Worm (Caenorhabditis elegans) whole organism, L1 larva: Measurements from ENCODE around the gene ubc-20.
A peak's percentile ranks its signal among the peaks of the same experiment; 100 is the strongest.

Experiments
- C16A3.4 ChIP-seq: fragments of 150-350 bp; optimal IDR thresholded peaks from 2 replicates; lab custom pipeline; 2014; ENCODE audit warnings: missing biosample characterization, missing genetic modification characterization
- F16B12.6 ChIP-seq: fragments of 150-350 bp; optimal IDR thresholded peaks from 2 replicates; lab custom pipeline; 2014; ENCODE audit warnings: missing biosample characterization, missing genetic modification characterization
- alr-1 ChIP-seq: fragments of 200-800 bp; sonication (Bioruptor generic); optimal IDR thresholded peaks from 2 replicates; lab custom pipeline; 2018; ENCODE audit warnings: borderline replicate concordance, mild to moderate bottlenecking, missing genetic modification characterization, missing compliant biosample characterization
- aly-2 ChIP-seq: fragments of 150-350 bp; optimal IDR thresholded peaks from 2 replicates; lab custom pipeline; 2014; ENCODE audit warnings: missing biosample characterization, missing genetic modification characterization
- ama-1 ChIP-seq: fragments of 150-350 bp; optimal IDR thresholded peaks from 2 replicates; lab custom pipeline; 2014
- ceh-8 ChIP-seq: fragments of 200-800 bp; sonication (Bioruptor generic); optimal IDR thresholded peaks from 2 replicates; lab custom pipeline; 2018; ENCODE audit warnings: mild to moderate bottlenecking, missing genetic modification characterization, moderate library complexity, missing compliant biosample characterization
- ceh-82 ChIP-seq, 3 experiments: fragments of 150-350 bp in 1 of 3; sonication (generic microtip) in 2 of 3; optimal IDR thresholded peaks; 2 replicates each; lab custom pipeline; 2014 to 2017; ENCODE audit warnings: missing biosample characterization in 3 of 3, missing genetic modification characterization in 3 of 3
- ces-1 ChIP-seq: fragments of 150-350 bp; optimal IDR thresholded peaks from 2 replicates; lab custom pipeline; 2014; ENCODE audit warnings: missing biosample characterization, missing genetic modification reagents, missing genetic modification characterization
- dpl-1 ChIP-seq, 3 experiments: fragments of 150-350 bp in 2 of 3; sonication (generic microtip) in 1 of 3; optimal IDR thresholded peaks; 2 replicates each; lab custom pipeline; 2014 to 2017; ENCODE audit warnings: missing biosample characterization in 3 of 3, missing genetic modification characterization in 3 of 3, missing genetic modification reagents in 3 of 3
- efl-1 ChIP-seq, 4 experiments: fragments of 150-350 bp; optimal IDR thresholded peaks in 3 of 4; peaks in 1 of 4; 1 replicate in 1 of 4; 2 replicates in 3 of 4; lab custom pipeline; 2014; ENCODE audit warnings: missing biosample characterization in 2 of 4, missing genetic modification characterization in 2 of 4, missing genetic modification reagents in 2 of 4
- efl-3 ChIP-seq: fragments of 200-800 bp; sonication (Bioruptor generic); optimal IDR thresholded peaks from 2 replicates; lab custom pipeline; 2018; ENCODE audit warnings: mild to moderate bottlenecking, missing genetic modification characterization, missing compliant biosample characterization
- egl-13 ChIP-seq: sonication (generic microtip); optimal IDR thresholded peaks from 2 replicates; lab custom pipeline; 2016; ENCODE audit warnings: missing genotype, missing genetic modification reagents, missing genetic modification characterization, missing compliant biosample characterization
- egl-27 ChIP-seq, 2 experiments: fragments of 150-350 bp in 1 of 2; sonication (generic microtip); optimal IDR thresholded peaks; 3 replicates each; lab custom pipeline; 2017 to 2018; ENCODE audit warnings: missing biosample characterization in 2 of 2, missing genetic modification characterization in 2 of 2, missing genetic modification reagents in 2 of 2
- fkh-10 ChIP-seq: sonication (generic microtip); optimal IDR thresholded peaks from 2 replicates; lab custom pipeline; 2017; ENCODE audit warnings: missing biosample characterization, missing genetic modification reagents, missing genetic modification characterization
- fkh-8 ChIP-seq: sonication (generic microtip); optimal IDR thresholded peaks from 2 replicates; lab custom pipeline; 2016; ENCODE audit warnings: mild to moderate bottlenecking, missing genetic modification characterization, missing compliant biosample characterization
- grh-1 ChIP-seq: fragments of 200-800 bp; sonication (Bioruptor generic); IDR thresholded peaks from 2 replicates; pipeline ENCODE4 v1.3.6; 2022; ENCODE audit warnings: missing genetic modification reagents, missing genetic modification characterization, missing compliant biosample characterization
- lin-13 ChIP-seq: fragments of 150-350 bp; optimal IDR thresholded peaks from 2 replicates; lab custom pipeline; 2014; ENCODE audit warnings: missing biosample characterization, missing genetic modification reagents, missing genetic modification characterization
- lin-14 ChIP-seq: fragments of 200-800 bp; sonication (Bioruptor generic); optimal IDR thresholded peaks from 2 replicates; lab custom pipeline; 2018; ENCODE audit warnings: mild to moderate bottlenecking, missing genetic modification characterization, moderate library complexity, missing compliant biosample characterization
- lin-35 ChIP-seq, 2 experiments: fragments of 150-350 bp; optimal IDR thresholded peaks; 2 replicates each; lab custom pipeline; 2014; ENCODE audit warnings: missing biosample characterization in 2 of 2, missing genetic modification characterization in 2 of 2, missing genetic modification reagents in 2 of 2
- lir-3 ChIP-seq: sonication (generic microtip); optimal IDR thresholded peaks from 2 replicates; lab custom pipeline; 2016; ENCODE audit warnings: mild to moderate bottlenecking, missing genetic modification characterization, moderate library complexity, missing compliant biosample characterization; ENCODE audit not compliant: poor library complexity
- lsy-2 ChIP-seq, 2 experiments: fragments of 150-350 bp; optimal IDR thresholded peaks; 2 replicates each; lab custom pipeline; 2014; ENCODE audit warnings: missing biosample characterization in 2 of 2, missing genetic modification characterization in 2 of 2
- mep-1 ChIP-seq: fragments of 150-350 bp; optimal IDR thresholded peaks from 2 replicates; lab custom pipeline; 2014; ENCODE audit warnings: missing biosample characterization, missing genetic modification characterization
- nhr-11 ChIP-seq: fragments of 150-350 bp; optimal IDR thresholded peaks from 2 replicates; lab custom pipeline; 2014; ENCODE audit warnings: missing biosample characterization, missing genetic modification characterization
- nhr-12 ChIP-seq: sonication (generic microtip); optimal IDR thresholded peaks from 2 replicates; lab custom pipeline; 2017; ENCODE audit warnings: missing biosample characterization, missing genetic modification characterization
- nhr-19 ChIP-seq: fragments of 200-800 bp; sonication (Bioruptor generic); conservative IDR thresholded peaks from 2 replicates; pipeline ENCODE4 v1.3.6; 2022; ENCODE audit warnings: missing genetic modification characterization, missing compliant biosample characterization
- nhr-237 ChIP-seq: fragments of 150-350 bp; optimal IDR thresholded peaks from 2 replicates; lab custom pipeline; 2014; ENCODE audit warnings: missing biosample characterization, missing genetic modification characterization
- nhr-47 ChIP-seq: sonication (generic microtip); optimal IDR thresholded peaks from 2 replicates; lab custom pipeline; 2016; ENCODE audit warnings: mild to moderate bottlenecking, missing genetic modification characterization, moderate library complexity, missing compliant biosample characterization
- nhr-84 ChIP-seq: sonication (generic microtip); optimal IDR thresholded peaks from 2 replicates; lab custom pipeline; 2017; ENCODE audit warnings: missing biosample characterization, missing genetic modification characterization
- pag-3 ChIP-seq: sonication (generic microtip); optimal IDR thresholded peaks from 2 replicates; lab custom pipeline; 2017; ENCODE audit warnings: missing genetic modification characterization, mild to moderate bottlenecking, missing compliant biosample characterization, antibody characterized with exemption, borderline replicate concordance; ENCODE audit not compliant: insufficient read depth
- rnt-1 ChIP-seq: sonication (generic microtip); optimal IDR thresholded peaks from 2 replicates; lab custom pipeline; 2016; ENCODE audit warnings: mild to moderate bottlenecking, missing genetic modification characterization, moderate library complexity, missing compliant biosample characterization
- snpc-4 ChIP-seq: fragments of 150-350 bp; optimal IDR thresholded peaks from 2 replicates; lab custom pipeline; 2014; ENCODE audit warnings: missing biosample characterization, missing genetic modification characterization
- snu-23 ChIP-seq: sonication (generic microtip); optimal IDR thresholded peaks from 2 replicates; lab custom pipeline; 2016; ENCODE audit warnings: missing genetic modification characterization, missing compliant biosample characterization
- sptf-1 ChIP-seq: fragments of 150-350 bp; optimal IDR thresholded peaks from 2 replicates; lab custom pipeline; 2014; ENCODE audit warnings: missing biosample characterization, missing genetic modification characterization
- sup-37 ChIP-seq: fragments of 200-800 bp; sonication (Bioruptor generic); optimal IDR thresholded peaks from 2 replicates; lab custom pipeline; 2018; ENCODE audit warnings: mild to moderate bottlenecking, missing genetic modification characterization, missing compliant biosample characterization
- swsn-7 ChIP-seq: sonication (generic microtip); optimal IDR thresholded peaks from 2 replicates; lab custom pipeline; 2016; ENCODE audit warnings: missing genetic modification characterization, missing compliant biosample characterization
- tlp-1 ChIP-seq: fragments of 150-350 bp; optimal IDR thresholded peaks from 2 replicates; lab custom pipeline; 2014; ENCODE audit warnings: missing biosample characterization, missing genetic modification characterization
- unc-130 ChIP-seq: fragments of 150-350 bp; optimal IDR thresholded peaks from 2 replicates; lab custom pipeline; 2017; ENCODE audit warnings: missing biosample characterization, missing genetic modification characterization, inconsistent platforms
- unc-30 ChIP-seq: sonication (generic microtip); optimal IDR thresholded peaks from 2 replicates; lab custom pipeline; 2017; ENCODE audit warnings: missing biosample characterization, missing genetic modification characterization
- vab-15 ChIP-seq: sonication (generic microtip); optimal IDR thresholded peaks from 2 replicates; lab custom pipeline; 2017; ENCODE audit warnings: missing genotype, mild to moderate bottlenecking, missing genetic modification characterization, missing compliant biosample characterization
- zag-1 ChIP-seq: fragments of 150-350 bp; optimal IDR thresholded peaks from 2 replicates; lab custom pipeline; 2014; ENCODE audit warnings: missing biosample characterization, missing genetic modification characterization
- ztf-11 ChIP-seq, 2 experiments: sonication (generic microtip); optimal IDR thresholded peaks; 2 replicates each; lab custom pipeline; 2016 to 2017; ENCODE audit warnings: missing genetic modification characterization in 2 of 2, missing biosample characterization in 1 of 2, missing compliant biosample characterization in 1 of 2

Gene ubc-20

DNA sequence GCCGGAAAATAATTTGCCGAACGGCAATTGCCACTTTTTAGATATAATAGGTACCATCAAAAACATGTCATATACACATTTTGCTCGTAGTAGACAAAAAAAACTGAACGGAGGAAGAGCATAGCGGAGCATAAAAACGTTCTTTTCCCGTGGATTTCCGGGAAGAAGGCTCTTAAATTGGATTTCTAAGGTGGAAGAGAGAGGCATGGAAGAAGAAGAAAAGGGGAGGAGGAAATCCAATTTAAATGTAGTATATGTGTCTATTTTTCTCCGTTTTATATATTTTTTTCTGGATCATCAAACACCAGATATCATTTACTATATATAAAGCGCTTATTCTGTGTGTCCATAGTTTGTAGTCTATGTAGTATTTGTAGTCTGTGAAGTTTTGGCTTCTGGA, 22.7 kb downstream of the ubc-20 start:
- TF ChIP-seq dpl-1 (GFP tag; optimal IDR thresholded peaks at IDR 0.05; lab: Kevin White, UChicago) (no peak), nhr-237 (tag; lab: Kevin White, UChicago) (no peak), pag-3 (tag; lab: Kevin White, UChicago) (no peak), nhr-11 (tag; lab: Kevin White, UChicago) (no peak), F16B12.6 (no peak), lin-35 (GFP tag; optimal IDR thresholded peaks at IDR 0.05; lab: Kevin White, UChicago) (no peak), mep-1 (tag; lab: Kevin White, UChicago) (no peak), nhr-19 (GFP tag; lab: Robert Waterston, UW) (no peak), grh-1 (GFP tag; lab: Robert Waterston, UW) (no peak), ceh-8 (GFP tag; lab: Kevin White, UChicago) (no peak), fkh-10 (GFP tag; lab: Kevin White, UChicago) (peak; percentile 46), egl-27 (tag; optimal IDR thresholded peaks at IDR 0.05; lab: Kevin White, UChicago) (no peak), lin-14 (GFP tag; lab: Kevin White, UChicago) (peak; percentile 31)

DNA sequence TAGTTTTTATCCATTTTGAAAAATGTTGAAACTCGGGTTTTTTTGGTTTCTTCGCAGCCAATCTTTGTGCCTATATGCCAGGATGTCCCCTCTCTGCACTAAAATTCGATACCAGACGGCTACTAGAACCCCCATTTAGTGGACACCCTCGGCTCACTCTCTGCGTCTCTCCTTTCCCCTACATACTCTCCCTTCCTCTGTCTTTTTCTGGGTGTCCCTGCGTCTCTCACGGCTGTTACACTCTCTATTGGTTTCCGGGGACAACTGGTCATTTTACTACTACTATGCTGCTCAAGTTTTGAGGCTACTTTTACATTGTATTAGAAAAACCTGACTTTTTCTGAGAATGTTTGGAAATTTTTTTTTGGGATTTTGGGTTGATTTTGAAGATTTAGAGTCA, 31.7 kb downstream of the ubc-20 start:
- TF ChIP-seq F16B12.6 = no peak
- TF ChIP-seq fkh-8 (tag; lab: Kevin White, UChicago) = peak; percentile 43
- peak; percentile 5 for TF ChIP-seq snu-23 (GFP tag; lab: Kevin White, UChicago)
- TF ChIP-seq efl-1 (optimal IDR thresholded peaks at IDR 0.05; lab: Kevin White, UChicago) = peak; percentile 15 to 26
- no peak for TF ChIP-seq efl-1 (GFP tag; optimal IDR thresholded peaks at IDR 0.05 in 1 of 2; lab: Kevin White, UChicago)
- peak in 1 of 3 experiments; percentile 32 for TF ChIP-seq ceh-82 (tag; optimal IDR thresholded peaks at IDR 0.05; lab: Kevin White, UChicago)
- TF ChIP-seq efl-3 (GFP tag; lab: Kevin White, UChicago) = no peak

DNA sequence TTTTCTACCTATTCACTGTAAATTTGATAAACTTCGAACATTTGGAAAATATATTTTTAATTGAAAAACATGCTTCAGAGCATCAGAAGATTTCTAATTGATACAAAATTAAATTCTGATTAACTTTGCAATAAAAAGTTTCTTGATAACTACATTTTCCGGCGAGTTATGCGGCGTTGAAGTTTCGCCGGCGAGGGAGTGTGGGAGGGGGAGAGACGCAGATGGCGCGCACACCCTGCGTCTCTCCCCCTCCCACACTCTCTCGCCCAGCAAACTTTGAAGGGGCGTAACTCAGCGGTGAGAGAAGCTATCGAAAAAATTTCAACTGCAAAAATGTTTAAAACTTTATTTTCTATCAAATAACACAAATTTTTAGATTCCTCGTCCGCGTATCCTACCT, 33.9 kb downstream of the ubc-20 start:
- TF ChIP-seq lsy-2 (tag; optimal IDR thresholded peaks at IDR 0.05; lab: Kevin White, UChicago) (no peak), snpc-4 (tag; lab: Kevin White, UChicago) (no peak), ama-1 (lab: Kevin White, UChicago) (no peak), alr-1 (no peak), nhr-12 (no peak), fkh-8 (tag; lab: Kevin White, UChicago) (no peak), ceh-82 (tag; optimal IDR thresholded peaks at IDR 0.05; lab: Kevin White, UChicago) (no peak), aly-2 (tag; lab: Kevin White, UChicago) (no peak), ces-1 (no peak), sup-37 (GFP tag; lab: Kevin White, UChicago) (no peak), nhr-11 (tag; lab: Kevin White, UChicago) (no peak), sptf-1 (no peak), ztf-11 (tag; optimal IDR thresholded peaks at IDR 0.05; lab: Kevin White, UChicago) (no peak)

DNA sequence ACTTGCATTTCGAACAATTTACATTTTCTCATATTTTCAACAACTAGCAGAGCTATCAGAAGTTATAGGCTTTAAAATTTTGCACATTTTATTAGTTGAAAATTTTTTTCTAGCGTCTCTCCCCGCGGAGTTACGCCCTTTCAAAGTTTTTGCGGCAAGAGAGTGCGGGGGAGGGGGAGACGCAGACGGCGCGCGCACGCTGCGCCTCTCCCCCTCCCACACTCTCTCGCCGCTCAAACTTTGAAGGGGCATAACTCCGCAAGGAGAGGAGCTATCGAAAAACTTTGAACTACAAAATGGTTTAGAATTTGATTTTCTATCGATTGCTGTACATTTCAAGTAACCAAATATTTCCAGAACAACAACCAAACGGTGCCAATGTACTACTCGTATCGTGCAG, 38.4 kb downstream of the ubc-20 start:
- no peak for TF ChIP-seq unc-130 (tag; lab: Kevin White, UChicago)
- no peak for TF ChIP-seq snu-23 (GFP tag; lab: Kevin White, UChicago)
- TF ChIP-seq snpc-4 (tag; lab: Kevin White, UChicago) = no peak
- TF ChIP-seq lir-3 (tag; lab: Kevin White, UChicago) = no peak
- no peak for TF ChIP-seq swsn-7 (tag; lab: Kevin White, UChicago)
- no peak for TF ChIP-seq lin-13
- no peak for TF ChIP-seq nhr-47 (tag; lab: Kevin White, UChicago)
- no peak for TF ChIP-seq sptf-1
- TF ChIP-seq nhr-237 (tag; lab: Kevin White, UChicago) = no peak
- no peak for TF ChIP-seq egl-13 (tag; lab: Kevin White, UChicago)
- no peak for TF ChIP-seq C16A3.4 (tag; lab: Kevin White, UChicago)
- TF ChIP-seq ces-1 = no peak
- TF ChIP-seq unc-30 (tag; lab: Kevin White, UChicago) = no peak
- TF ChIP-seq tlp-1 (tag; lab: Kevin White, UChicago) = no peak
- no peak for TF ChIP-seq fkh-8 (tag; lab: Kevin White, UChicago)
- TF ChIP-seq vab-15 (tag; lab: Kevin White, UChicago) = no peak
- no peak for TF ChIP-seq zag-1
- no peak for TF ChIP-seq nhr-84 (tag; lab: Kevin White, UChicago)
- TF ChIP-seq rnt-1 = no peak
- no peak for TF ChIP-seq F16B12.6
- TF ChIP-seq, all 84 proteins: peak for 0
